Worm (Caenorhabditis elegans): ENCODE data around the gene gst-29.

DNA sequence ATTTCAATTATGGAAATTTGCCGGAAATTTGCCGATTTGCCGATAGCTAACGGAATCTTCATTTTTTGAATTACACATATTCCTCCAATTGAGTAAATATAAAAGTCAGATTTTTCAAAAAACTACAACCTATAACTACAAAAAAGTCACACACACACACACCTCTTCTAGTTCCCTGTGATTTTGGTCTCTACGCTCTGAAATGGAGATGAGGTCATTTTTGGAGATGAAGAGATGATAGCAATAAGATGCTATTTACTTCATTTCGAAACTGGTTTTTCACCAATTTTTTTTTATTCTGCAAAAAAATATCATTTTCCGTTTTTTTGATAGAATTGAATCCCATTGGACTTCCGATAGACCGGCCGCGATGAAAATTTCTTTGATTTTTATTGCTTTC lies 45.5 kb downstream of the gst-29 start, which contains the start of gene Y53F4B.23:
- TF ChIP-seq ama-1 (optimal IDR thresholded peaks at IDR 0.05) (no peak), pes-1 (GFP tag; IDR thresholded peaks at IDR 0.05) (no peak), B0310.2 (tag; optimal IDR thresholded peaks at IDR 0.05) (no peak), flt-1 (GFP tag; IDR thresholded peaks at IDR 0.05) (no peak), hmbx-1 (tag; optimal IDR thresholded peaks at IDR 0.05) (no peak), ets-7 (tag; optimal IDR thresholded peaks at IDR 0.05) (no peak), hmg-4 (GFP tag; optimal IDR thresholded peaks at IDR 0.05) (no peak), sea-1 (GFP tag; conservative IDR thresholded peaks at IDR 0.05) (no peak), hnd-1 (tag; optimal IDR thresholded peaks at IDR 0.05) (no peak)
